Worm (Caenorhabditis elegans) whole organism, young adult: Measurements from ENCODE around the gene mrpl-49.

Source experiments
- F39B2.1 ChIP-seq: fragments of 200-800 bp; sonication (Bioruptor generic); IDR thresholded peaks from 2 replicates; pipeline ENCODE4 v1.3.6; 2022; ENCODE audit warnings: missing genetic modification reagents, missing genetic modification characterization, missing compliant biosample characterization
- Y67H2A.10 ChIP-seq: fragments of 200-800 bp; sonication (Bioruptor generic); conservative IDR thresholded peaks from 2 replicates; pipeline ENCODE4 v1.3.6; 2022; ENCODE audit warnings: missing genetic modification reagents, missing genetic modification characterization, missing compliant biosample characterization
- athp-1 ChIP-seq: sonication (generic microtip); optimal IDR thresholded peaks from 2 replicates; lab custom pipeline; 2017; ENCODE audit warnings: mild to moderate bottlenecking, missing genetic modification characterization, missing compliant biosample characterization
- ceh-91 ChIP-seq: fragments of 200-800 bp; sonication (Bioruptor generic); IDR thresholded peaks from 2 replicates; pipeline ENCODE4 v1.3.6; 2022; ENCODE audit warnings: missing genetic modification reagents, missing genetic modification characterization, missing compliant biosample characterization
- hsf-1 ChIP-seq: fragments of 200-800 bp; sonication (Bioruptor generic); IDR thresholded peaks from 2 replicates; pipeline ENCODE4 v1.3.6; 2022; ENCODE audit warnings: missing genetic modification reagents, missing genetic modification characterization, missing compliant biosample characterization
- madf-10 ChIP-seq: sonication (generic microtip); optimal IDR thresholded peaks from 2 replicates; lab custom pipeline; 2016; ENCODE audit warnings: mild to moderate bottlenecking, missing genetic modification characterization, missing compliant biosample characterization
- rcor-1 ChIP-seq: fragments of 200-800 bp; sonication (Bioruptor generic); IDR thresholded peaks from 2 replicates; pipeline ENCODE4 v1.3.6; 2022; ENCODE audit warnings: missing genetic modification reagents, missing genetic modification characterization, missing compliant biosample characterization
- unc-62 ChIP-seq: fragments of 150-350 bp; optimal IDR thresholded peaks from 2 replicates; lab custom pipeline; 2014; ENCODE audit warnings: missing biosample characterization, missing genetic modification reagents, missing genetic modification characterization

DNA sequence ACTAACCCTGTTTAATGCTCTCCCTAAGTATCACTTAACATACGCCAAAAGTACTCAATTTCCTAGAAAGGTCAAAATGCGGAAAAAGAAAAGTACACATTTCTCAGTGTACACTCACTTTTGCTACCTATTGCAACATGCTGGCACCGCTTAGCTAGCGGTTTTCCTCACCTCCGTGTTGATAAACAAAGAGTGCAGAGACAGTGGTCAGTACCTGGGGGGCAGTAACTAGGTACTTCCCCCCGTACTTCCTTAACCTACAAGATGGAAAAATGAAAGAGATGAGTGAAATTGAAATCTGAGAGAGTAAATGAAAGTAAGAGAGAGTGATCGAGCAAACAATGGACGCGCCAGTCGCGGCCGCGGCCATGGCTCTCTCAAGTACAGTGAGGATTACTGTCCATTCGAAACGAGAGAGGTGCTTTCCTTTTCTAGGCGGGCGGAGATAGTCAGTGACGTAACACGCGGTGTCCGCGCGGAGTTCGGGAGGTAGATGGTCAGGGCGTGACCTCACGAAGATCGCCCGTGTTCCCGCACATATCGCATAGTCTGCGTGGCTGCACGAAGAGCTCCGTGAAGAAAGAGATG lies 7.8 kb downstream of the mrpl-49 start, which contains the start of gene cky-1:
- TF ChIP-seq unc-62 (GFP tag; lab: Kevin White, UChicago) (no peak), Y67H2A.10 (GFP tag; lab: Robert Waterston, UW) (no peak), athp-1 (tag; lab: Kevin White, UChicago) (no peak), madf-10 (tag; lab: Kevin White, UChicago) (no peak), F39B2.1 (GFP tag; lab: Robert Waterston, UW) (no peak), hsf-1 (GFP tag; lab: Robert Waterston, UW) (no peak), ceh-91 (GFP tag; lab: Robert Waterston, UW) (no peak), rcor-1 (no peak)
